Worm (Caenorhabditis elegans): Measurements from ENCODE around the gene mrp-8.

Gene mrp-8

DNA sequence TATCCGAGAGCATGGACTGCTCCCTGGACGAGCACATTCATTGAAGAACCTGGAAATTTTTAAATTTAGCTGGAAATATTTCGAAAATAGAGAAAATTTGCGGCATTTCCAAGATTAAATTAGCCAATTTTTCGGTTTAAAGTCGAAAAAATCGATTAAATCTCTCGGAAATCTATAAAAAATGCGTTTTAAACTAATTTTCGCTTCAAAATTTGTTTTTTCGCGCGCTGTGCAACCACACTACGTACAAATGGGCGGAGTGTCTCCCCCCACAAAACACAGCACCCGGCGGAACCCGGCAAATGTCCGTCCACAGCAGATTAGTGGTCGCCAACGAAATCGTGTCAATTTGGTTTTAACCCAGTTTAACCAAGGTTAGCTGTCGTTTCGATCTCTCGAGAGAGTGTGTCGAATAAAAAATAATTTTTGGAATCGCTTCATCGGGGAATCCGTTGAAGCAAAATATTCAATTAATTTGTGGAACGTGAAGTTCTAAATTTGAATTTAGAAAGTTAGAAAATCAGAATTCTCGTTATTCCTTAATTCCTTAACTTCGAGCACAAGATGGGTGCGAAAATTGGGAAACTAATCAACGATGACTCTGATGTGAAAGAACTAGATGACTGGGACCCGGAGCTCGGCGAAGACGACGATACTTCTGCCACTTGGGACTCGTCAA lies 52.7 kb downstream of the mrp-8 start, which contains the start of the genes tim-1 and Y75B8A.23 (continued):
- TF ChIP-seq eyg-1 (tag; optimal IDR thresholded peaks at IDR 0.05) = no peak
- TF ChIP-seq T23F11.4 (GFP tag; optimal IDR thresholded peaks at IDR 0.05) = no peak
- TF ChIP-seq ahr-1 (tag; optimal IDR thresholded peaks at IDR 0.05) = no peak
- TF ChIP-seq ceh-48 (tag; optimal IDR thresholded peaks at IDR 0.05) = no peak
- peak; percentile 61 for TF ChIP-seq tbx-2 (tag; optimal IDR thresholded peaks at IDR 0.05)
- peak; percentile 19 for TF ChIP-seq hlh-30 (tag; optimal IDR thresholded peaks at IDR 0.05; ENCODE audit: insufficient read depth)
- TF ChIP-seq ceh-18 (tag; optimal IDR thresholded peaks at IDR 0.05) = peak; percentile 61
- TF ChIP-seq elt-2 (tag; optimal IDR thresholded peaks at IDR 0.05) = peak; percentile 34
- TF ChIP-seq dmd-4 (tag; optimal IDR thresholded peaks at IDR 0.05; ENCODE audit: borderline replicate concordance) = no peak
- no peak for TF ChIP-seq ceh-22 (tag; optimal IDR thresholded peaks at IDR 0.05)
- no peak for TF ChIP-seq sdc-2 (tag; optimal IDR thresholded peaks at IDR 0.05)
- no peak for TF ChIP-seq unc-3 (GFP tag; conservative IDR thresholded peaks at IDR 0.05)
- no peak for TF ChIP-seq unc-3 (tag; optimal IDR thresholded peaks at IDR 0.05)
- TF ChIP-seq K02D7.2 (tag; optimal IDR thresholded peaks at IDR 0.05) = no peak
- TF ChIP-seq npax-4 (tag; optimal IDR thresholded peaks at IDR 0.05) = no peak
- TF ChIP-seq rnt-1 (tag; optimal IDR thresholded peaks at IDR 0.05) = peak; percentile 77
- no peak for TF ChIP-seq mec-3 (tag; optimal IDR thresholded peaks at IDR 0.05; ENCODE audit: borderline replicate concordance)
- TF ChIP-seq ceh-34 (tag; optimal IDR thresholded peaks at IDR 0.05) = peak; percentile 36
- peak; percentile 6 for TF ChIP-seq pqm-1 (tag; optimal IDR thresholded peaks at IDR 0.05)
- no peak for TF ChIP-seq zip-5 (tag; optimal IDR thresholded peaks at IDR 0.05)
- no peak for TF ChIP-seq Y22D7AL.16 (tag; optimal IDR thresholded peaks at IDR 0.05)

DNA sequence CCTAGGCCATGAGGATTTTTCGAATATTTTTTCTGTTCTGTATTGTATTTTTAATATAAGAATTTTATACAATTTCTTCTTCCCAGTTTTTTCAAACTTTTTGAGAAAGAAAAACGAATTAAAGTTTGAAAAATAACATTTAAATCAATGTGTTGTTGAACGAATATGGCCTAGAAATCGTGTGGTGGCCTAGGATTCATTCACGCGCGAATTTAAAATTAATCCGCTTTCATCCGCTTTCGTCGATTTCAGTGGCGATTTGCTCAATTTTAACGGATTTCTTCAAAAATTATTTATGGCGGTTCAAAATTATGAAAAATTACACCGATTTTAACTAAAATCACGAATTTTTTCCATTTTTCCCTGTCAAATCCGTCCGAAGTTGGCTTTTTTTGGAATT lies 55.7 kb downstream of the mrp-8 start:
- TF ChIP-seq unc-3 (GFP tag; conservative IDR thresholded peaks at IDR 0.05) (no peak), unc-3 (tag; optimal IDR thresholded peaks at IDR 0.05) (no peak), ceh-34 (tag; optimal IDR thresholded peaks at IDR 0.05) (no peak), ceh-45 (GFP tag; IDR thresholded peaks at IDR 0.05) (no peak), lin-11 (tag; optimal IDR thresholded peaks at IDR 0.05) (no peak), ref-2 (tag; optimal IDR thresholded peaks at IDR 0.05) (no peak), hlh-6 (tag; optimal IDR thresholded peaks at IDR 0.05) (no peak), pag-3 (tag; optimal IDR thresholded peaks at IDR 0.05; ENCODE audit: borderline replicate concordance) (no peak), ceh-31 (tag; optimal IDR thresholded peaks at IDR 0.05) (no peak), C08G9.2 (tag; optimal IDR thresholded peaks at IDR 0.05) (no peak), ceh-19 (GFP tag; optimal IDR thresholded peaks at IDR 0.05) (no peak), fax-1 (tag; optimal IDR thresholded peaks at IDR 0.05) (no peak), tbx-7 (tag; optimal IDR thresholded peaks at IDR 0.05) (no peak), nhr-232 (tag; optimal IDR thresholded peaks at IDR 0.05) (no peak), pax-1 (tag; optimal IDR thresholded peaks at IDR 0.05) (no peak), hlh-15 (tag; optimal IDR thresholded peaks at IDR 0.05) (no peak), pha-4 (tag; optimal IDR thresholded peaks at IDR 0.05) (no peak), che-1 (tag; optimal IDR thresholded peaks at IDR 0.05) (no peak), ama-1 (optimal IDR thresholded peaks at IDR 0.05) (no peak), tbx-2 (tag; optimal IDR thresholded peaks at IDR 0.05) (no peak), odd-2 (tag; optimal IDR thresholded peaks at IDR 0.05) (no peak)

DNA sequence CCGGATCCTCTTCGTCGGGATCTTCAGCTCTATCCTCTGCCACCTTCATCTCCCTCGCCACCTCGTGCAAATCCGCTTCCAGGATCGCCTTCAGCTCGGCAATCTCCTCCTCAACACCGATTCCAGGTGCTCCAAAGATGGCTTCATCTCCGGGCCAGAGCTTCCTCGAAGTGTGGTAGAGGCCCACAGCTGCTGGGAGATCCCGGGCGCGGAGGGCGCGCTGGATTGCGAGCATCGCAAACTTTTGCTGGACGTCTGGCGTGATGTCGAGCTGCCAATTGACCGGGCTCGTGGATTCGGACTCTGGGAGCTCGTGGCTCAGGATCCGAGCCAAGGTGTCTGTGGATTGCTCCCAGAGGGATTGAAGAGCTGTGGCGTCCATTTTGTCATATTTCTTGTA lies 57.4 kb downstream of the mrp-8 start:
- TF ChIP-seq mec-3 (tag; optimal IDR thresholded peaks at IDR 0.05; ENCODE audit: borderline replicate concordance) (peak; percentile 35), pag-3 (tag; optimal IDR thresholded peaks at IDR 0.05; ENCODE audit: borderline replicate concordance) (no peak)

DNA sequence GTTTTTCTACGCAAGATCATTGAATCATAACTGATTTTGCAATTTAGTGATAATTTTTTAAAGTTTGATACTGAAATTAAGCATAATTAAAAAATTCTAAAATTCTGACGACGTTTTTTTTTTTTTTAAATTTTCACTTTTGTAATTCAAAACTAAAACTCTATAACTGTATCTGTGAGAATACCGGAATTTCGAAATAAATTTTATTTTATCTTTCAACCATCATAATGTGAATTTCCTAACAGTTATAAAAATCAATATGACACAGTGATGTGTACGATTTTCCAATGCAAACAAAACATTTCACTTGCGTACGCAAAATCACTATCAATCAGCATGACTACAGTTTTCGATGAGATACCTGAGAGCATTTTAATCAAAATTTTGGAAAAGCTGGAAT lies 67.1 kb downstream of the mrp-8 start, which contains the start of the genes grl-15 and fbxa-89:
Gene grl-15, minus strand, starts transcription at position 101 of the 400 bp plus-strand sequence.
Gene fbxa-89, plus strand, starts transcription at position 271 of the 400 bp plus-strand sequence.
- no peak for TF ChIP-seq ref-2 (tag; optimal IDR thresholded peaks at IDR 0.05)
- no peak for TF ChIP-seq F13H6.1 (tag; optimal IDR thresholded peaks at IDR 0.05)
- TF ChIP-seq ttx-3 (tag; optimal IDR thresholded peaks at IDR 0.05) = no peak
- no peak for TF ChIP-seq sox-4 (tag; optimal IDR thresholded peaks at IDR 0.05)
- no peak for TF ChIP-seq ceh-45 (GFP tag; IDR thresholded peaks at IDR 0.05)
- TF ChIP-seq hlh-8 (tag; optimal IDR thresholded peaks at IDR 0.05) = no peak
- TF ChIP-seq K09A11.1 (tag; optimal IDR thresholded peaks at IDR 0.05; ENCODE audit: insufficient read depth) = no peak
- TF ChIP-seq ceh-31 (tag; optimal IDR thresholded peaks at IDR 0.05) = no peak
- no peak for TF ChIP-seq hlh-13 (GFP tag; optimal IDR thresholded peaks at IDR 0.05)
- TF ChIP-seq ahr-1 (tag; optimal IDR thresholded peaks at IDR 0.05) = no peak
